Fruit fly (Drosophila melanogaster): ENCODE results near the gene rudhira.

dm6 chrX:11769435-11769834 is 47.3 kb upstream of the rudhira start:
- TF ChIP-seq CG6808 (GFP tag; optimal IDR thresholded peaks at IDR 0.05) (no peak), CG3032 (tag; optimal IDR thresholded peaks at IDR 0.05) (no peak), OdsH (GFP tag; optimal IDR thresholded peaks at IDR 0.05) (no peak), CG6854 (GFP tag; optimal IDR thresholded peaks at IDR 0.05) (no peak), Blimp-1 (GFP tag; optimal IDR thresholded peaks at IDR 0.05) (no peak), fd59A (GFP tag; optimal IDR thresholded peaks at IDR 0.05) (no peak), CG6163 (GFP tag; IDR thresholded peaks at IDR 0.05) (no peak), topi (GFP tag; optimal IDR thresholded peaks at IDR 0.05) (no peak), Ets21C (GFP tag; optimal IDR thresholded peaks at IDR 0.05) (no peak), acj6 (GFP tag; optimal IDR thresholded peaks at IDR 0.05) (no peak), CG8632 (GFP tag; optimal IDR thresholded peaks at IDR 0.05) (no peak), fd85E (GFP tag; optimal IDR thresholded peaks at IDR 0.05) (no peak), CG16779 (tag; optimal IDR thresholded peaks at IDR 0.05) (no peak)

All from whole organism, prepupa.